Worm (Caenorhabditis elegans): ENCODE measurements around the gene nlp-82.

Gene nlp-82

ce11 chrII:9222969-9223368 lies 31.1 kb downstream of the nlp-82 start, which contains the start of gene ZK1067.3:
TSS of gene ZK1067.3 (plus strand) at chrII:9223269.
- no peak for TF ChIP-seq dve-1 (tag; optimal IDR thresholded peaks at IDR 0.05)
- no peak for TF ChIP-seq ceh-18 (tag; optimal IDR thresholded peaks at IDR 0.05)
- TF ChIP-seq ref-2 (tag; optimal IDR thresholded peaks at IDR 0.05) = no peak
- TF ChIP-seq sox-2 (GFP tag; IDR thresholded peaks at IDR 0.05) = no peak
- TF ChIP-seq F13H6.1 (tag; optimal IDR thresholded peaks at IDR 0.05) = no peak
- TF ChIP-seq ceh-2 (tag; optimal IDR thresholded peaks at IDR 0.05) = no peak
- TF ChIP-seq ceh-19 (GFP tag; optimal IDR thresholded peaks at IDR 0.05) = no peak
- no peak for TF ChIP-seq ceh-45 (GFP tag; IDR thresholded peaks at IDR 0.05)
- no peak for TF ChIP-seq unc-86 (tag; optimal IDR thresholded peaks at IDR 0.05)
- no peak for TF ChIP-seq pax-1 (tag; optimal IDR thresholded peaks at IDR 0.05)
- no peak for TF ChIP-seq ceh-6 (GFP tag; optimal IDR thresholded peaks at IDR 0.05)
- no peak for TF ChIP-seq pag-3 (tag; optimal IDR thresholded peaks at IDR 0.05; ENCODE audit: borderline replicate concordance)
- no peak for TF ChIP-seq sox-4 (tag; optimal IDR thresholded peaks at IDR 0.05)
- TF ChIP-seq lim-6 (tag; optimal IDR thresholded peaks at IDR 0.05) = no peak

DNA sequence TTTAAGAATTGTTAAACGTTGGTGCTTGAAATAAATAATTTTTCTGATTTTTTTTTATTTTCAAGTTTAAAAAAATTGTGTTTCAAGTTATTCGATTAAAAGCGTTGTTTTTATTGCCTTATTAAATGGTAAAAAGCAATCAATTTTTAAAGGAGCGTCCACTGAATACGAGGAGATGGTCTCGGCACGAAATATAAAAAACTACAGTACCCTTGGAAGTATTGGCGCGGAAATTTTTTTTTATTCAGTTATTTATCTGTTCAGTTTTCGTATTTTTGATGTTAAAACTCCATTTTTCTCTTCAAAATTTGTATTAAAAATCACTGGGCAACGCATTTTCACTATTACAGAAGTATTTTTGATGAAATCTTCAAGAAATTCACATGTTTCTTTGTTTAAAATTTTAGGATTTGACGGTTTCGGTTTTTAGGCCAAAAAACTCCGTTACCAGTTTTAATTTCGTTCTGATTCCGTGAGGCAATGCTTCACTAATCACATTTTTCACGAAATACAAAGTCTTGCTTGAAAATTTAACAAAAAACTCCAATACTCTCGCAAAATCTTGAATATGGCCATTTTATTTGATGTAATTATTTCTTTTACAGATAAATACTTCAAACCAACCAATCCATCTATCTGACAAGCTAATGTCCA lies 40.9 kb downstream of the nlp-82 start, which contains the start of gene znfx-1:
TSS of gene znfx-1 (plus strand) at position 604 of the 654 bp plus-strand sequence.
- TF ChIP-seq pat-9 (tag; optimal IDR thresholded peaks at IDR 0.05) (no peak), gmeb-2 (tag; optimal IDR thresholded peaks at IDR 0.05) (no peak), hlh-15 (tag; optimal IDR thresholded peaks at IDR 0.05) (no peak), unc-55 (GFP tag; optimal IDR thresholded peaks at IDR 0.05) (no peak), ceh-9 (tag; optimal IDR thresholded peaks at IDR 0.05) (no peak)

ce11 chrII:9211684-9212083 lies 42.4 kb downstream of the nlp-82 start:
- TF ChIP-seq pqm-1 (tag; optimal IDR thresholded peaks at IDR 0.05) (no peak), hlh-15 (tag; optimal IDR thresholded peaks at IDR 0.05) (no peak), K02D7.2 (tag; optimal IDR thresholded peaks at IDR 0.05) (no peak), fkh-6 (tag; optimal IDR thresholded peaks at IDR 0.05) (no peak), C08G9.2 (tag; optimal IDR thresholded peaks at IDR 0.05) (no peak), pha-4 (tag; optimal IDR thresholded peaks at IDR 0.05) (no peak), che-1 (tag; optimal IDR thresholded peaks at IDR 0.05) (no peak), ceh-6 (GFP tag; optimal IDR thresholded peaks at IDR 0.05) (no peak), elt-2 (tag; optimal IDR thresholded peaks at IDR 0.05) (no peak), unc-86 (tag; optimal IDR thresholded peaks at IDR 0.05) (no peak), unc-55 (GFP tag; optimal IDR thresholded peaks at IDR 0.05) (no peak), hlh-13 (GFP tag; optimal IDR thresholded peaks at IDR 0.05) (no peak), eyg-1 (tag; optimal IDR thresholded peaks at IDR 0.05) (no peak), C38D4.7 (GFP tag; optimal IDR thresholded peaks at IDR 0.05) (no peak), madf-2 (tag; optimal IDR thresholded peaks at IDR 0.05) (no peak), unc-42 (tag; optimal IDR thresholded peaks at IDR 0.05) (no peak), elt-4 (tag; optimal IDR thresholded peaks at IDR 0.05) (no peak), fkh-10 (GFP tag; optimal IDR thresholded peaks at IDR 0.05) (no peak), K09A11.1 (tag; optimal IDR thresholded peaks at IDR 0.05; ENCODE audit: insufficient read depth) (no peak)

DNA sequence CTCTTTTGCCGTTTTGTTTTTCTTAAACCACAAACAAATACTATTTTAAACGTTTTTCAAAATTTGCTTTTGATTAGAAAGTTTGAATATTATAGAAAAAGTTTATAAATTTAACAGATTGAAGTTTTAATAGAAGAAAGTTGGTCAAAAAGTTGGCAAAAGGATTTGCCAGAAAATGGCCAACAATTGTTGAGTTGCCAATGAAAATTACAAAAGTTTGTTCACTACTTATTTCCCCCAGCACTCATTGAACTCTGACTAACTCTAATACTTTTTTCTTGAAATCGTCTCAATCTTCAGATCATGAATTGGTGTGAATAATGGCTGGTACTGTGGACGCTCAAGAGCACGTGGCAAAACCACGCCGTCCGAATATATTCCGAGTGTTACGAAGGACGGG lies 44.0 kb downstream of the nlp-82 start, which contains the start of gene ZK1067.4:
TSS of gene ZK1067.4 (plus strand) at position 301 of the 400 bp plus-strand sequence.
- TF ChIP-seq pros-1 (tag; optimal IDR thresholded peaks at IDR 0.05) (no peak), C08G9.2 (tag; optimal IDR thresholded peaks at IDR 0.05) (no peak), ceh-30 (tag; optimal IDR thresholded peaks at IDR 0.05) (no peak), nhr-11 (tag; optimal IDR thresholded peaks at IDR 0.05) (no peak), unc-42 (tag; optimal IDR thresholded peaks at IDR 0.05) (no peak), tbx-2 (tag; optimal IDR thresholded peaks at IDR 0.05) (no peak), fkh-6 (tag; optimal IDR thresholded peaks at IDR 0.05) (no peak), lin-11 (tag; optimal IDR thresholded peaks at IDR 0.05) (no peak), ahr-1 (tag; optimal IDR thresholded peaks at IDR 0.05) (no peak), ceh-48 (tag; optimal IDR thresholded peaks at IDR 0.05) (no peak), che-1 (tag; optimal IDR thresholded peaks at IDR 0.05) (no peak), pqm-1 (tag; optimal IDR thresholded peaks at IDR 0.05) (no peak), K02D7.2 (tag; optimal IDR thresholded peaks at IDR 0.05) (no peak), sox-4 (tag; optimal IDR thresholded peaks at IDR 0.05) (no peak), pha-2 (tag; optimal IDR thresholded peaks at IDR 0.05) (no peak), nfya-1 (tag; optimal IDR thresholded peaks at IDR 0.05) (no peak), mec-3 (tag; optimal IDR thresholded peaks at IDR 0.05; ENCODE audit: borderline replicate concordance) (no peak)
